Worm (Caenorhabditis elegans) whole organism, L4 larva: Measurements from ENCODE around the gene K08E7.8.

Source experiments
- F26F4.8 ChIP-seq: fragments of 200-800 bp; sonication (Bioruptor generic); conservative IDR thresholded peaks from 2 replicates; pipeline ENCODE4 v1.3.6; 2022; ENCODE audit warnings: missing genetic modification characterization, missing compliant biosample characterization
- R02D3.7 ChIP-seq: fragments of 150-350 bp; sonication (generic microtip); optimal IDR thresholded peaks from 3 replicates; lab custom pipeline; 2014; ENCODE audit warnings: missing biosample characterization, missing genetic modification characterization
- T20F7.1 ChIP-seq: fragments of 200-800 bp; sonication (Bioruptor generic); optimal IDR thresholded peaks from 2 replicates; lab custom pipeline; 2018; ENCODE audit warnings: mild to moderate bottlenecking, missing genetic modification characterization, missing compliant biosample characterization
- T26A8.4 ChIP-seq: fragments of 200-800 bp; sonication (Bioruptor generic); IDR thresholded peaks from 2 replicates; pipeline ENCODE4 v1.3.6; 2022; ENCODE audit warnings: missing genetic modification characterization, missing compliant biosample characterization
- Y48G9A.11 ChIP-seq: fragments of 200-800 bp; sonication (Bioruptor generic); IDR thresholded peaks from 2 replicates; pipeline ENCODE4 v1.3.6; 2022; ENCODE audit warnings: missing genetic modification reagents, missing genetic modification characterization, missing compliant biosample characterization
- aha-1 ChIP-seq: fragments of 150-350 bp; peaks from one replicate; lab custom pipeline; 2014; ENCODE audit warnings: missing biosample characterization, missing genetic modification characterization
- aly-2 ChIP-seq: sonication (generic microtip); optimal IDR thresholded peaks from 2 replicates; lab custom pipeline; 2018; ENCODE audit warnings: missing biosample characterization, missing genetic modification characterization
- ceh-82 ChIP-seq: sonication (generic microtip); optimal IDR thresholded peaks from 2 replicates; lab custom pipeline; 2017; ENCODE audit warnings: missing biosample characterization, missing genetic modification characterization
- ctbp-1 ChIP-seq: fragments of 200-800 bp; sonication (Bioruptor generic); IDR thresholded peaks from 2 replicates; pipeline ENCODE4 v1.3.6; 2022; ENCODE audit warnings: missing genetic modification reagents, missing genetic modification characterization, missing compliant biosample characterization
- daf-12 ChIP-seq: fragments of 150-350 bp; optimal IDR thresholded peaks from 2 replicates; lab custom pipeline; 2014; ENCODE audit warnings: missing biosample characterization, missing genetic modification reagents, missing genetic modification characterization
- daf-16 ChIP-seq, 3 experiments: sonication (generic microtip); optimal IDR thresholded peaks; 2 replicates each; lab custom pipeline; 2016 to 2017; ENCODE audit warnings: missing genetic modification characterization in 3 of 3, missing genetic modification reagents in 3 of 3, mild to moderate bottlenecking in 2 of 3, missing compliant biosample characterization in 2 of 3, missing biosample characterization in 1 of 3, moderate library complexity in 1 of 3
- daf-19 ChIP-seq: fragments of 200-800 bp; sonication (Bioruptor generic); conservative IDR thresholded peaks from 2 replicates; pipeline ENCODE4 v1.3.6; 2022; ENCODE audit warnings: missing genetic modification characterization, missing compliant biosample characterization
- daf-8 ChIP-seq: fragments of 200-800 bp; sonication (Bioruptor generic); IDR thresholded peaks from 2 replicates; pipeline ENCODE4 v1.3.6; 2022; ENCODE audit warnings: missing genetic modification characterization, missing compliant biosample characterization
- dmd-6 ChIP-seq: fragments of 200-800 bp; sonication (Bioruptor generic); IDR thresholded peaks from 2 replicates; pipeline ENCODE4 v1.3.6; 2022; ENCODE audit warnings: missing genetic modification reagents, missing genetic modification characterization, missing compliant biosample characterization
- dpl-1 ChIP-seq: fragments of 150-350 bp; optimal IDR thresholded peaks from 2 replicates; lab custom pipeline; 2014; ENCODE audit warnings: missing biosample characterization, missing genetic modification reagents, missing genetic modification characterization
- dve-1 ChIP-seq: sonication (generic microtip); optimal IDR thresholded peaks from 2 replicates; lab custom pipeline; 2017; ENCODE audit warnings: antibody characterized with exemption, mild to moderate bottlenecking, missing genetic modification characterization, missing compliant biosample characterization; ENCODE audit not compliant: insufficient read depth
- egl-43 ChIP-seq: fragments of 200-800 bp; sonication (Bioruptor generic); IDR thresholded peaks from 2 replicates; pipeline ENCODE4 v1.3.6; 2022; ENCODE audit warnings: missing genetic modification reagents, missing genetic modification characterization, missing compliant biosample characterization
- fos-1 ChIP-seq: fragments of 150-350 bp; optimal IDR thresholded peaks from 2 replicates; lab custom pipeline; 2014; ENCODE audit warnings: missing biosample characterization, missing genetic modification characterization
- gei-8 ChIP-seq: fragments of 200-800 bp; sonication (Bioruptor generic); optimal IDR thresholded peaks from 2 replicates; lab custom pipeline; 2018; ENCODE audit warnings: mild to moderate bottlenecking, missing genetic modification characterization, missing compliant biosample characterization
- hlh-11 ChIP-seq: fragments of 200-800 bp; sonication (Bioruptor generic); optimal IDR thresholded peaks from 2 replicates; lab custom pipeline; 2018; ENCODE audit warnings: mild to moderate bottlenecking, missing genetic modification characterization, missing compliant biosample characterization
- hmg-1.1 ChIP-seq: fragments of 200-800 bp; sonication (Bioruptor generic); IDR thresholded peaks from 2 replicates; pipeline ENCODE4 v1.3.6; 2022; ENCODE audit warnings: missing genetic modification reagents, missing genetic modification characterization, missing compliant biosample characterization
- lim-7 ChIP-seq: fragments of 200-800 bp; sonication (Bioruptor generic); IDR thresholded peaks from 2 replicates; pipeline ENCODE4 v1.3.6; 2022; ENCODE audit warnings: missing genetic modification characterization, missing compliant biosample characterization
- lin-1 ChIP-seq: fragments of 200-800 bp; sonication (Bioruptor generic); IDR thresholded peaks from 2 replicates; pipeline ENCODE4 v1.3.6; 2022; ENCODE audit warnings: missing genetic modification reagents, missing genetic modification characterization, missing compliant biosample characterization
- lin-13 ChIP-seq: fragments of 150-350 bp; optimal IDR thresholded peaks from 2 replicates; lab custom pipeline; 2014; ENCODE audit warnings: missing biosample characterization, missing genetic modification reagents, missing genetic modification characterization
- lin-38 ChIP-seq: fragments of 200-800 bp; sonication (Bioruptor generic); IDR thresholded peaks from 2 replicates; pipeline ENCODE4 v1.3.6; 2022; ENCODE audit warnings: missing genetic modification reagents, missing genetic modification characterization, missing compliant biosample characterization
- lin-39 ChIP-seq: fragments of 150-350 bp; optimal IDR thresholded peaks from 2 replicates; lab custom pipeline; 2014; ENCODE audit warnings: missing biosample characterization, missing genetic modification reagents, missing genetic modification characterization
- madf-9 ChIP-seq: fragments of 200-800 bp; sonication (Bioruptor generic); conservative IDR thresholded peaks from 2 replicates; pipeline ENCODE4 v1.3.6; 2022; ENCODE audit warnings: missing genetic modification reagents, missing genetic modification characterization, missing compliant biosample characterization
- mep-1 ChIP-seq: fragments of 150-350 bp; sonication (generic microtip); optimal IDR thresholded peaks from 3 replicates; lab custom pipeline; 2014; ENCODE audit warnings: missing biosample characterization, missing genetic modification characterization
- mxl-3 ChIP-seq: fragments of 200-800 bp; sonication (Bioruptor generic); optimal IDR thresholded peaks from 2 replicates; lab custom pipeline; 2018; ENCODE audit warnings: mild to moderate bottlenecking, missing genetic modification characterization, missing compliant biosample characterization
- nhr-10 ChIP-seq: fragments of 150-350 bp; optimal IDR thresholded peaks from 2 replicates; lab custom pipeline; 2014; ENCODE audit warnings: missing biosample characterization, missing genetic modification characterization
- nhr-102 ChIP-seq: sonication (generic microtip); optimal IDR thresholded peaks from 2 replicates; lab custom pipeline; 2016; ENCODE audit warnings: mild to moderate bottlenecking, missing genetic modification characterization, moderate library complexity, missing compliant biosample characterization
- nhr-28 ChIP-seq: fragments of 150-350 bp; optimal IDR thresholded peaks from 2 replicates; lab custom pipeline; 2014; ENCODE audit warnings: missing biosample characterization, missing genetic modification characterization
- nhr-48 ChIP-seq: sonication (generic microtip); optimal IDR thresholded peaks from 2 replicates; lab custom pipeline; 2016; ENCODE audit warnings: mild to moderate bottlenecking, missing genetic modification characterization, missing compliant biosample characterization
- nhr-77 ChIP-seq: fragments of 150-350 bp; optimal IDR thresholded peaks from 2 replicates; lab custom pipeline; 2014; ENCODE audit warnings: missing biosample characterization, missing genetic modification characterization
- pha-4 ChIP-seq, 2 experiments: fragments of 150-350 bp in 1 of 2; fragments of 200-800 bp in 1 of 2; sonication (Bioruptor generic) in 1 of 2; IDR thresholded peaks in 1 of 2; optimal IDR thresholded peaks in 1 of 2; 2 replicates each; pipeline versions ENCODE4 v1.3.6 to Lab custom; 2014 to 2022; ENCODE audit warnings: missing genetic modification characterization in 2 of 2, missing genetic modification reagents in 2 of 2, missing biosample characterization in 1 of 2, missing compliant biosample characterization in 1 of 2
- php-3 ChIP-seq: fragments of 200-800 bp; sonication (Bioruptor generic); IDR thresholded peaks from 2 replicates; pipeline ENCODE4 v1.3.6; 2022; ENCODE audit warnings: missing genetic modification reagents, missing genetic modification characterization, missing compliant biosample characterization
- pqm-1 ChIP-seq: sonication (generic microtip); optimal IDR thresholded peaks from 2 replicates; lab custom pipeline; 2017; ENCODE audit warnings: missing biosample characterization, missing genetic modification characterization
- sdz-12 ChIP-seq: fragments of 200-800 bp; sonication (Bioruptor generic); optimal IDR thresholded peaks from 2 replicates; lab custom pipeline; 2018; ENCODE audit warnings: mild to moderate bottlenecking, missing genetic modification characterization, missing compliant biosample characterization
- tag-97 ChIP-seq: fragments of 200-800 bp; sonication (Bioruptor generic); IDR thresholded peaks from 2 replicates; pipeline ENCODE4 v1.3.6; 2022; ENCODE audit warnings: missing genetic modification characterization, missing compliant biosample characterization
- tra-1 ChIP-seq: fragments of 200-800 bp; sonication (Bioruptor generic); IDR thresholded peaks from 2 replicates; pipeline ENCODE4 v1.3.6; 2022; ENCODE audit warnings: missing genetic modification reagents, missing genetic modification characterization, missing compliant biosample characterization
- unc-62 ChIP-seq, 3 experiments: fragments of 150-350 bp in 1 of 3; sonication (generic microtip); optimal IDR thresholded peaks in 2 of 3; peaks in 1 of 3; 1 replicate in 1 of 3; 2 replicates in 2 of 3; lab custom pipeline; 2014 to 2017; ENCODE audit warnings: missing biosample characterization in 3 of 3, missing genetic modification characterization in 3 of 3, missing genetic modification reagents in 3 of 3, missing genotype in 1 of 3
- vab-7 ChIP-seq: fragments of 200-800 bp; sonication (Bioruptor generic); IDR thresholded peaks from 2 replicates; pipeline ENCODE4 v1.3.6; 2022; ENCODE audit warnings: missing genetic modification reagents, missing genetic modification characterization, missing compliant biosample characterization
- zfp-3 ChIP-seq: fragments of 200-800 bp; sonication (Bioruptor generic); conservative IDR thresholded peaks from 2 replicates; pipeline ENCODE4 v1.3.6; 2022; ENCODE audit warnings: missing genetic modification reagents, missing genetic modification characterization, missing compliant biosample characterization
- zip-11 ChIP-seq: fragments of 200-800 bp; sonication (Bioruptor generic); IDR thresholded peaks from 2 replicates; pipeline ENCODE4 v1.3.6; 2022; ENCODE audit warnings: missing genetic modification characterization, missing compliant biosample characterization
- ztf-7 ChIP-seq: fragments of 150-350 bp; optimal IDR thresholded peaks from 2 replicates; lab custom pipeline; 2014; ENCODE audit warnings: missing biosample characterization, missing genetic modification characterization

K08E7.8 gene

ce11 chrIV:12600941-12601340 lies 15.1 kb upstream of the K08E7.8 start (continued):
- TF ChIP-seq lin-13 (peak; percentile 7), lin-1 (GFP tag; lab: Robert Waterston, UW) (peak; percentile 62; the same call in 1 of the 2 replicates), nhr-10 (peak; percentile 40), ctbp-1 (GFP tag; lab: Robert Waterston, UW) (no peak), dpl-1 (GFP tag; lab: Kevin White, UChicago) (no peak), nhr-102 (tag; lab: Kevin White, UChicago) (peak; percentile 98), egl-43 (GFP tag; lab: Robert Waterston, UW) (no peak), ztf-7 (no peak), mxl-3 (no peak), hmg-1.1 (GFP tag; lab: Robert Waterston, UW) (no peak), aly-2 (tag; lab: Kevin White, UChicago) (no peak), fos-1 (tag; lab: Kevin White, UChicago) (no peak), nhr-77 (tag; lab: Kevin White, UChicago) (peak; percentile 72), vab-7 (no peak), zfp-3 (GFP tag; lab: Robert Waterston, UW) (no peak), R02D3.7 (tag; lab: Kevin White, UChicago) (no peak), tra-1 (peak; percentile 64; the same call in 1 of the 2 replicates), daf-12 (no peak), T26A8.4 (GFP tag; lab: Robert Waterston, UW) (peak; percentile 38; the same call in 1 of the 2 replicates), zip-11 (GFP tag; lab: Robert Waterston, UW) (no peak), pha-4 (GFP tag; IDR thresholded peaks at IDR 0.05; lab: Robert Waterston, UW) (peak; percentile 30; the same call in 1 of the 2 replicates), pha-4 (tag; optimal IDR thresholded peaks at IDR 0.05; lab: Kevin White, UChicago) (no peak)

ce11 chrIV:12599158-12599557 lies 13.3 kb upstream of the K08E7.8 start, which contains the start of gene pgp-1:
TSS of gene pgp-1 (minus strand) at chrIV:12599169.
- TF ChIP-seq daf-16 (GFP tag; optimal IDR thresholded peaks at IDR 0.05; lab: Kevin White, UChicago) (no peak), daf-16 (tag; optimal IDR thresholded peaks at IDR 0.05; lab: Kevin White, UChicago) (peak; percentile 89), aha-1 (no peak), mep-1 (no peak), sdz-12 (GFP tag; lab: Kevin White, UChicago) (no peak), hlh-11 (tag; lab: Kevin White, UChicago) (peak; percentile 73), lin-38 (GFP tag; lab: Robert Waterston, UW) (no peak), tag-97 (GFP tag; lab: Robert Waterston, UW) (no peak), aly-2 (tag; lab: Kevin White, UChicago) (no peak), ceh-82 (no peak), gei-8 (GFP tag; lab: Kevin White, UChicago) (no peak), php-3 (peak; percentile 68), nhr-48 (tag; lab: Kevin White, UChicago) (peak; percentile 17), nhr-77 (tag; lab: Kevin White, UChicago) (peak; percentile 85), daf-12 (no peak), T20F7.1 (no peak), daf-8 (no peak), F26F4.8 (GFP tag; lab: Robert Waterston, UW) (no peak), T26A8.4 (GFP tag; lab: Robert Waterston, UW) (no peak), lin-39 (tag; lab: Kevin White, UChicago) (no peak), dve-1 (tag; lab: Kevin White, UChicago) (peak; percentile 77), dmd-6 (GFP tag; lab: Robert Waterston, UW) (peak; percentile 89), daf-19 (GFP tag; lab: Robert Waterston, UW) (no peak), Y48G9A.11 (GFP tag; lab: Robert Waterston, UW) (no peak), pqm-1 (peak; percentile 99), unc-62 (GFP tag; optimal IDR thresholded peaks at IDR 0.05 in 1 of 2; lab: Kevin White, UChicago) (peak in 1 of 2 experiments; percentile 57), unc-62 (tag; optimal IDR thresholded peaks at IDR 0.05; lab: Kevin White, UChicago) (no peak), nhr-28 (tag; lab: Kevin White, UChicago) (peak; percentile 93), lim-7 (GFP tag; lab: Robert Waterston, UW) (no peak), nhr-102 (tag; lab: Kevin White, UChicago) (peak; percentile 81), pha-4 (GFP tag; IDR thresholded peaks at IDR 0.05; lab: Robert Waterston, UW) (no peak), pha-4 (tag; optimal IDR thresholded peaks at IDR 0.05; lab: Kevin White, UChicago) (no peak), madf-9 (GFP tag; lab: Robert Waterston, UW) (no peak)
- TF ChIP-seq, all 104 proteins: peak for 11
